Worm (Caenorhabditis elegans): ENCODE measurements around the gene C08B6.3.

The C08B6.3 gene

ce11 chrV:10112187-10112586 lies at the start of gene C08B6.3:
C08B6.3 (minus strand) TSS chrV:10112287.
- TF ChIP-seq him-1 (tag; optimal IDR thresholded peaks at IDR 0.05): no peak
- TF ChIP-seq W03F9.2 (tag; optimal IDR thresholded peaks at IDR 0.05): no peak
- TF ChIP-seq dao-5 (tag; optimal IDR thresholded peaks at IDR 0.05): no peak

- TF ChIP-seq W03F9.2 (tag; optimal IDR thresholded peaks at IDR 0.05): no peak
- TF ChIP-seq dao-5 (tag; optimal IDR thresholded peaks at IDR 0.05): no peak
- TF ChIP-seq him-1 (tag; optimal IDR thresholded peaks at IDR 0.05): no peak
Measured at ce11 chrV:10160954-10161353, 48.9 kb upstream of the C08B6.3 start, which contains the start of gene C51E3.10. C51E3.10 (minus strand) TSS chrV:10161134.

ce11 chrV:10159972-10160371 lies 47.9 kb upstream of the C08B6.3 start:
- TF ChIP-seq W03F9.2 (tag; optimal IDR thresholded peaks at IDR 0.05) (no peak), him-1 (tag; optimal IDR thresholded peaks at IDR 0.05) (no peak), dao-5 (tag; optimal IDR thresholded peaks at IDR 0.05) (no peak)

- TF ChIP-seq dao-5 (tag; optimal IDR thresholded peaks at IDR 0.05) (no peak), him-1 (tag; optimal IDR thresholded peaks at IDR 0.05) (no peak), W03F9.2 (tag; optimal IDR thresholded peaks at IDR 0.05) (no peak)
Measured at ce11 chrV:10158528-10158927, 46.4 kb upstream of the C08B6.3 start, which contains the start of gene srsx-30. srsx-30 (plus strand) TSS chrV:10158828.

ce11 chrV:10154698-10155097 lies 42.6 kb upstream of the C08B6.3 start, which contains the start of gene srsx-29:
srsx-29 (plus strand) TSS chrV:10154998.
- TF ChIP-seq him-1 (tag; optimal IDR thresholded peaks at IDR 0.05): no peak
- TF ChIP-seq dao-5 (tag; optimal IDR thresholded peaks at IDR 0.05): no peak
- TF ChIP-seq W03F9.2 (tag; optimal IDR thresholded peaks at IDR 0.05): no peak

ce11 chrV:10153076-10153475 lies 41.0 kb upstream of the C08B6.3 start:
- TF ChIP-seq dao-5 (tag; optimal IDR thresholded peaks at IDR 0.05) (no peak), him-1 (tag; optimal IDR thresholded peaks at IDR 0.05) (no peak), W03F9.2 (tag; optimal IDR thresholded peaks at IDR 0.05) (no peak)

- TF ChIP-seq him-1 (tag; optimal IDR thresholded peaks at IDR 0.05) (no peak), dao-5 (tag; optimal IDR thresholded peaks at IDR 0.05) (no peak), W03F9.2 (tag; optimal IDR thresholded peaks at IDR 0.05) (no peak)
Measured at ce11 chrV:10152278-10152677, 40.2 kb upstream of the C08B6.3 start, which contains the start of gene srsx-28. srsx-28 (plus strand) TSS chrV:10152578.

- TF ChIP-seq W03F9.2 (tag; optimal IDR thresholded peaks at IDR 0.05) (no peak), him-1 (tag; optimal IDR thresholded peaks at IDR 0.05) (no peak), dao-5 (tag; optimal IDR thresholded peaks at IDR 0.05) (no peak)
Measured at ce11 chrV:10149728-10150127, 37.6 kb upstream of the C08B6.3 start, which contains the start of gene srsx-27. srsx-27 (plus strand) TSS chrV:10150028.

ce11 chrV:10148352-10148751 lies 36.3 kb upstream of the C08B6.3 start, which contains the start of gene srsx-26:
srsx-26 (plus strand) TSS chrV:10148652.
- TF ChIP-seq W03F9.2 (tag; optimal IDR thresholded peaks at IDR 0.05) (no peak), him-1 (tag; optimal IDR thresholded peaks at IDR 0.05) (no peak), dao-5 (tag; optimal IDR thresholded peaks at IDR 0.05) (no peak)

ce11 chrV:10146787-10147186 lies 34.7 kb upstream of the C08B6.3 start:
- TF ChIP-seq W03F9.2 (tag; optimal IDR thresholded peaks at IDR 0.05) (no peak), dao-5 (tag; optimal IDR thresholded peaks at IDR 0.05) (no peak), him-1 (tag; optimal IDR thresholded peaks at IDR 0.05) (no peak)

ce11 chrV:10145653-10146052 lies 33.6 kb upstream of the C08B6.3 start, which contains the start of gene C51E3.9:
C51E3.9 (plus strand) TSS chrV:10145953.
- TF ChIP-seq dao-5 (tag; optimal IDR thresholded peaks at IDR 0.05): no peak
- TF ChIP-seq W03F9.2 (tag; optimal IDR thresholded peaks at IDR 0.05): no peak
- TF ChIP-seq him-1 (tag; optimal IDR thresholded peaks at IDR 0.05): no peak

- no peak for TF ChIP-seq him-1 (tag; optimal IDR thresholded peaks at IDR 0.05)
Measured at ce11 chrV:10134077-10134693, 22.1 kb upstream of the C08B6.3 start, which contains the start of the genes C08B6.18, wdr-20 and C08B6.8. C08B6.18 (minus strand) TSS chrV:10134127. wdr-20 (minus strand) TSS chrV:10134158. C08B6.8 (plus strand) TSS chrV:10134643.

ce11 chrV:10133277-10133676 lies 21.2 kb upstream of the C08B6.3 start:
- no peak for TF ChIP-seq dao-5 (tag; optimal IDR thresholded peaks at IDR 0.05)
- no peak for TF ChIP-seq him-1 (tag; optimal IDR thresholded peaks at IDR 0.05)
- TF ChIP-seq W03F9.2 (tag; optimal IDR thresholded peaks at IDR 0.05): no peak

- TF ChIP-seq W03F9.2 (tag; optimal IDR thresholded peaks at IDR 0.05) (no peak), dao-5 (tag; optimal IDR thresholded peaks at IDR 0.05) (no peak), him-1 (tag; optimal IDR thresholded peaks at IDR 0.05) (no peak)
Measured at ce11 chrV:10130195-10130594, 18.1 kb upstream of the C08B6.3 start, which contains the start of gene aos-1. aos-1 (minus strand) TSS chrV:10130295.

All from whole organism, L4/young adult.